Fruit fly (Drosophila melanogaster): Measurements from ENCODE around the gene drpr.

- TF ChIP-seq Pif1B (GFP tag; optimal IDR thresholded peaks at IDR 0.05) (no peak), CG12605 (GFP tag; IDR thresholded peaks at IDR 0.05) (no peak), EcR (GFP tag; optimal IDR thresholded peaks at IDR 0.05) (peak; percentile 73)
These were observed 729 bp downstream of the drpr start for dm6 chr3L:1730160-1730595.

Measured in whole organism, pupa.